Worm (Caenorhabditis elegans) whole organism, young adult: ENCODE data around the gene Y54G2A.41.
"Not testable (repeated sequence)": the region's sequence is repeated elsewhere in the genome, so short reads cannot be mapped to it uniquely, and the experiment has no call there.

Source experiments
- B0035.1 ChIP-seq: sonication (generic microtip); optimal IDR thresholded peaks from 2 replicates; lab custom pipeline; 2016; ENCODE audit warnings: missing genetic modification characterization, mild to moderate bottlenecking, missing compliant biosample characterization, missing genotype, missing genetic modification reagents
- F22D6.2 ChIP-seq: sonication (generic microtip); optimal IDR thresholded peaks from 2 replicates; lab custom pipeline; 2016; ENCODE audit warnings: mild to moderate bottlenecking, missing genetic modification characterization, missing compliant biosample characterization
- attf-5 ChIP-seq: fragments of 200-800 bp; sonication (Bioruptor generic); optimal IDR thresholded peaks from 2 replicates; lab custom pipeline; 2018; ENCODE audit warnings: mild to moderate bottlenecking, missing genetic modification characterization, missing compliant biosample characterization
- cebp-1 ChIP-seq, 2 experiments: fragments of 200-800 bp in 1 of 2; sonication (Bioruptor generic) in 1 of 2; sonication (generic microtip) in 1 of 2; IDR thresholded peaks in 1 of 2; optimal IDR thresholded peaks in 1 of 2; 2 replicates each; pipeline versions ENCODE4 v1.3.6 to Lab custom; 2017 to 2022; ENCODE audit warnings: missing compliant biosample characterization in 2 of 2, missing genetic modification characterization in 2 of 2, mild to moderate bottlenecking in 1 of 2, missing genetic modification reagents in 1 of 2, moderate library complexity in 1 of 2
- ceh-40 ChIP-seq: fragments of 200-800 bp; sonication (Bioruptor generic); IDR thresholded peaks from 2 replicates; pipeline ENCODE4 v1.3.6; 2022; ENCODE audit warnings: missing genetic modification characterization, missing compliant biosample characterization
- die-1 ChIP-seq: sonication (generic microtip); optimal IDR thresholded peaks from 2 replicates; lab custom pipeline; 2016; ENCODE audit warnings: missing genotype, mild to moderate bottlenecking, missing genetic modification characterization, missing compliant biosample characterization
- egl-18 ChIP-seq: fragments of 200-800 bp; sonication (Bioruptor generic); IDR thresholded peaks from 2 replicates; pipeline ENCODE4 v1.3.6; 2022; ENCODE audit warnings: missing genetic modification reagents, missing genetic modification characterization, missing compliant biosample characterization
- hsf-1 ChIP-seq: fragments of 200-800 bp; sonication (Bioruptor generic); IDR thresholded peaks from 2 replicates; pipeline ENCODE4 v1.3.6; 2022; ENCODE audit warnings: missing genetic modification reagents, missing genetic modification characterization, missing compliant biosample characterization
- let-526 ChIP-seq: fragments of 200-800 bp; sonication (Bioruptor generic); IDR thresholded peaks from 2 replicates; pipeline ENCODE4 v1.3.6; 2022; ENCODE audit warnings: missing genetic modification reagents, missing genetic modification characterization, missing compliant biosample characterization
- lsy-27 ChIP-seq: sonication (generic microtip); optimal IDR thresholded peaks from 2 replicates; lab custom pipeline; 2017; ENCODE audit warnings: missing genetic modification characterization, mild to moderate bottlenecking, missing compliant biosample characterization, antibody characterized with exemption, missing genotype, borderline replicate concordance; ENCODE audit not compliant: insufficient read depth
- nhr-120 ChIP-seq: fragments of 200-800 bp; sonication (Bioruptor generic); IDR thresholded peaks from 2 replicates; pipeline ENCODE4 v1.3.6; 2022; ENCODE audit warnings: missing genetic modification characterization, missing compliant biosample characterization
- pha-4 ChIP-seq: fragments of 150-350 bp; sonication (generic microtip); optimal IDR thresholded peaks from 2 replicates; lab custom pipeline; 2014; ENCODE audit warnings: missing biosample characterization, missing genetic modification reagents, missing genetic modification characterization
- snpc-4 ChIP-seq, 5 experiments: fragments of 150-350 bp in 1 of 5; sonication (generic microtip) in 4 of 5; optimal IDR thresholded peaks; 2 replicates each; lab custom pipeline; 2014 to 2018; ENCODE audit warnings: missing genetic modification characterization in 5 of 5, missing biosample characterization in 3 of 5, antibody characterized with exemption in 2 of 5, mild to moderate bottlenecking in 2 of 5, missing compliant biosample characterization in 2 of 5, missing genotype in 2 of 5, moderate library complexity in 2 of 5, missing genetic modification reagents in 1 of 5
- ztf-18 ChIP-seq: sonication (generic microtip); optimal IDR thresholded peaks from 2 replicates; lab custom pipeline; 2016; ENCODE audit warnings: missing genotype, mild to moderate bottlenecking, missing genetic modification characterization, missing compliant biosample characterization

ce11 chrIV:2716474-2716873, 35.2 kb upstream of the Y54G2A.41 start, which contains the start of gene Y94H6A.7:
- not testable (repeated sequence) for TF ChIP-seq snpc-4 (GFP tag; optimal IDR thresholded peaks at IDR 0.05; lab: Kevin White, UChicago); snpc-4 (tag; optimal IDR thresholded peaks at IDR 0.05; lab: Kevin White, UChicago); F22D6.2 (tag; lab: Kevin White, UChicago); cebp-1 (GFP tag; IDR thresholded peaks at IDR 0.05; lab: Robert Waterston, UW); cebp-1 (tag; optimal IDR thresholded peaks at IDR 0.05; lab: Kevin White, UChicago); ceh-40 (GFP tag; lab: Robert Waterston, UW); attf-5 (GFP tag; lab: Kevin White, UChicago); let-526 (GFP tag; lab: Robert Waterston, UW); lsy-27 (tag; lab: Kevin White, UChicago); nhr-120 (GFP tag; lab: Robert Waterston, UW); pha-4 (tag; lab: Kevin White, UChicago); hsf-1; egl-18 (GFP tag; lab: Robert Waterston, UW); ztf-18 (tag; lab: Kevin White, UChicago); B0035.1; die-1 (tag; lab: Kevin White, UChicago)
